Fruit fly (Drosophila melanogaster): ENCODE results near the gene CG7990.
A peak's percentile ranks its signal among the peaks of the same experiment; 100 is the strongest.

Gene CG7990

dm6 chrX:19248426-19249217 lies 46.8 kb upstream of the CG7990 start, which contains the start of gene Hs3st-B (continued):
- TF ChIP-seq tna (GFP tag; IDR thresholded peaks at IDR 0.05; ENCODE audit: partially characterized antibody) (no peak), Fer1 (GFP tag; optimal IDR thresholded peaks at IDR 0.05) (peak; percentile 59), nom (GFP tag; optimal IDR thresholded peaks at IDR 0.05) (no peak), Pdp1 (GFP tag; optimal IDR thresholded peaks at IDR 0.05) (peak in 1 of 2 experiments; percentile 89), repo (GFP tag; optimal IDR thresholded peaks at IDR 0.05) (no peak), H2.0 (GFP tag; IDR thresholded peaks at IDR 0.05) (no peak), CG18599 (GFP tag; optimal IDR thresholded peaks at IDR 0.05) (no peak), Gsc (GFP tag; IDR thresholded peaks at IDR 0.05) (no peak), ash1 (GFP tag; optimal IDR thresholded peaks at IDR 0.05) (no peak), croc (GFP tag; conservative IDR thresholded peaks at IDR 0.05) (no peak), jigr1 (GFP tag; IDR thresholded peaks at IDR 0.05) (no peak), CG6765 (GFP tag; optimal IDR thresholded peaks at IDR 0.05) (no peak), Dip2 (GFP tag; IDR thresholded peaks at IDR 0.05) (no peak), CG17385 (GFP tag; optimal IDR thresholded peaks at IDR 0.05) (no peak), CG11398 (GFP tag; optimal IDR thresholded peaks at IDR 0.05) (no peak), cwo (GFP tag; optimal IDR thresholded peaks at IDR 0.05) (peak; percentile 32), CG18011 (GFP tag; optimal IDR thresholded peaks at IDR 0.05) (no peak), D19B (GFP tag; optimal IDR thresholded peaks at IDR 0.05) (no peak), maf-S (GFP tag; optimal IDR thresholded peaks at IDR 0.05) (no peak), HmgZ (tag; optimal IDR thresholded peaks at IDR 0.05) (peak; percentile 12), CG8944 (GFP tag; optimal IDR thresholded peaks at IDR 0.05) (no peak), gro (GFP tag; optimal IDR thresholded peaks at IDR 0.05) (no peak), aop (GFP tag; IDR thresholded peaks at IDR 0.05) (no peak), otp (GFP tag; IDR thresholded peaks at IDR 0.05) (no peak), nerfin-2 (GFP tag; IDR thresholded peaks at IDR 0.05; ENCODE audit: partially characterized antibody) (no peak), CG17359 (tag; optimal IDR thresholded peaks at IDR 0.05) (peak; percentile 19), CG3407 (GFP tag; optimal IDR thresholded peaks at IDR 0.05) (no peak), ase (GFP tag; IDR thresholded peaks at IDR 0.05) (no peak), Hsf (GFP tag; optimal IDR thresholded peaks at IDR 0.05) (no peak), btn (GFP tag; optimal IDR thresholded peaks at IDR 0.05) (no peak), CG7786 (GFP tag; optimal IDR thresholded peaks at IDR 0.05) (no peak), al (GFP tag; IDR thresholded peaks at IDR 0.05) (no peak), CG8089 (GFP tag; optimal IDR thresholded peaks at IDR 0.05) (no peak), Myb (GFP tag; optimal IDR thresholded peaks at IDR 0.05) (no peak), row (GFP tag; IDR thresholded peaks at IDR 0.05) (0 out of 3 replicates have a peak, but pooled peaks have one; percentile 24), CG2116 (GFP tag; optimal IDR thresholded peaks at IDR 0.05) (no peak), sna (GFP tag; IDR thresholded peaks at IDR 0.05; ENCODE audit: partially characterized antibody) (no peak), Stat92E (GFP tag; optimal IDR thresholded peaks at IDR 0.05) (no peak), pnt (GFP tag; optimal IDR thresholded peaks at IDR 0.05) (no peak), ato (GFP tag; IDR thresholded peaks at IDR 0.05; ENCODE audit: partially characterized antibody) (no peak), ara (GFP tag; IDR thresholded peaks at IDR 0.05) (no peak), ac (GFP tag; optimal IDR thresholded peaks at IDR 0.05) (no peak), CG12391 (tag; optimal IDR thresholded peaks at IDR 0.05) (no peak), CG8924 (tag; optimal IDR thresholded peaks at IDR 0.05) (peak; percentile 35), danr (GFP tag; IDR thresholded peaks at IDR 0.05) (no peak), Poxn (GFP tag; IDR thresholded peaks at IDR 0.05) (no peak), CG6683 (GFP tag; optimal IDR thresholded peaks at IDR 0.05) (no peak), pzg (GFP tag; optimal IDR thresholded peaks at IDR 0.05) (no peak), lov (optimal IDR thresholded peaks at IDR 0.05) (no peak), lov (GFP tag; IDR thresholded peaks at IDR 0.05) (no peak)

Measured in whole organism, embryonic.